Worm (Caenorhabditis elegans) whole organism, L4 larva: Measurements from ENCODE around the gene tnt-3.

Experiments
- F44E2.7 ChIP-seq: fragments of 200-800 bp; sonication (Bioruptor generic); IDR thresholded peaks from 2 replicates; pipeline ENCODE4 v2.1.2; 2022; ENCODE audit warnings: missing genetic modification characterization, missing compliant biosample characterization
- aha-1 ChIP-seq: fragments of 150-350 bp; peaks from one replicate; lab custom pipeline; 2014; ENCODE audit warnings: missing biosample characterization, missing genetic modification characterization
- ces-1 ChIP-seq: fragments of 150-350 bp; sonication (generic microtip); optimal IDR thresholded peaks from 4 replicates; lab custom pipeline; 2014; ENCODE audit warnings: missing biosample characterization, missing genetic modification reagents, missing genetic modification characterization
- dve-1 ChIP-seq: sonication (generic microtip); optimal IDR thresholded peaks from 2 replicates; lab custom pipeline; 2017; ENCODE audit warnings: antibody characterized with exemption, mild to moderate bottlenecking, missing genetic modification characterization, missing compliant biosample characterization; ENCODE audit not compliant: insufficient read depth
- mdl-1 ChIP-seq, 2 experiments: fragments of 150-350 bp in 1 of 2; sonication (generic microtip) in 1 of 2; optimal IDR thresholded peaks; 2 replicates each; lab custom pipeline; 2014 to 2017; ENCODE audit warnings: missing biosample characterization in 2 of 2, missing genetic modification characterization in 2 of 2
- unc-62 ChIP-seq, 3 experiments: fragments of 150-350 bp in 1 of 3; sonication (generic microtip); optimal IDR thresholded peaks in 2 of 3; peaks in 1 of 3; 1 replicate in 1 of 3; 2 replicates in 2 of 3; lab custom pipeline; 2014 to 2017; ENCODE audit warnings: missing biosample characterization in 3 of 3, missing genetic modification characterization in 3 of 3, missing genetic modification reagents in 3 of 3, missing genotype in 1 of 3

- TF ChIP-seq aha-1 (no peak), ces-1 (no peak), mdl-1 (tag; optimal IDR thresholded peaks at IDR 0.05; lab: Kevin White, UChicago) (no peak), F44E2.7 (GFP tag; lab: Robert Waterston, UW) (no peak), unc-62 (GFP tag; optimal IDR thresholded peaks at IDR 0.05 in 1 of 2; lab: Kevin White, UChicago) (no peak), unc-62 (tag; optimal IDR thresholded peaks at IDR 0.05; lab: Kevin White, UChicago) (no peak), dve-1 (tag; lab: Kevin White, UChicago) (no peak)
Measured at ce11 chrX:7901840-7902239, 43.1 kb downstream of the tnt-3 start.
